Worm (Caenorhabditis elegans): ENCODE results near the gene ctsa-3.1.

- no peak for TF ChIP-seq F57A8.1 (GFP tag; optimal IDR thresholded peaks at IDR 0.05)
- TF ChIP-seq nhr-80 (tag; optimal IDR thresholded peaks at IDR 0.05), result peak; percentile 76
- no peak for TF ChIP-seq Y56A3A.18 (GFP tag; IDR thresholded peaks at IDR 0.05)
- no peak for TF ChIP-seq lin-54 (GFP tag; optimal IDR thresholded peaks at IDR 0.05)
- no peak for TF ChIP-seq ztf-6 (GFP tag; IDR thresholded peaks at IDR 0.05)
- TF ChIP-seq ama-1 (optimal IDR thresholded peaks at IDR 0.05), result no peak
- TF ChIP-seq ama-1 (GFP tag; optimal IDR thresholded peaks at IDR 0.05), result no peak
- no peak for TF ChIP-seq nfya-1 (tag; optimal IDR thresholded peaks at IDR 0.05; ENCODE audit: borderline replicate concordance, insufficient read depth)
These were observed 32.0 kb downstream of the ctsa-3.1 start for ce11 chrII:7264675-7265074.
